Worm (Caenorhabditis elegans) whole organism, L4/young adult: ENCODE results near the gene tag-123.
"Not testable (repeated sequence)": the region's sequence is repeated elsewhere in the genome, so short reads cannot be mapped to it uniquely, and the experiment has no call there.

Experiments
- W03F9.2 ChIP-seq: fragments of 150-350 bp; optimal IDR thresholded peaks from 2 replicates; lab custom pipeline; 2014; ENCODE audit warnings: missing biosample characterization, missing genetic modification characterization
- dao-5 ChIP-seq: sonication (generic microtip); optimal IDR thresholded peaks from 2 replicates; lab custom pipeline; 2016; ENCODE audit warnings: missing genotype, missing genetic modification characterization, moderate library complexity, missing compliant biosample characterization
- him-1 ChIP-seq: sonication (generic microtip); optimal IDR thresholded peaks from 2 replicates; lab custom pipeline; 2016; ENCODE audit warnings: missing genotype, missing genetic modification reagents, missing genetic modification characterization, missing compliant biosample characterization

The tag-123 gene

DNA sequence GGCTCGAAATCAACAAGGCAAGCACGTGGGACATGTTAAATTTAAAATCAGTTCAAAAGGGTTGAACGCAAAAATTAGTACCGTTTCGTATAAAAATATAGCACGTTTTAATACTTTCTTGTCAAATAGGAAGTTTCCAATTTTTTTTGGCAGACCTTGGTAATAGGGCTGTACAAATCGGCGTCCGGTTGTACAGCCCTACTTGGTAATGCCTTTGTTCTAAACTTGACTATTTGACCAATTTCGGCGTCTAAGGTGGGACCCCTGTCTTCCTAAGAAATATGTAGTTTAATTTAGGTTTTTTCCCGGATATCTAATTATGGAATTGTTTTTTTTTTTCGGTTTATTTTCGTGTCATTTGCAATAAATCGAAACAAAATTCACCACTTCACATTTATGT, 7.6 kb upstream of the tag-123 start:
- no peak for TF ChIP-seq him-1
- no peak for TF ChIP-seq W03F9.2
- TF ChIP-seq dao-5 (tag; lab: Kevin White, UChicago), result no peak

DNA sequence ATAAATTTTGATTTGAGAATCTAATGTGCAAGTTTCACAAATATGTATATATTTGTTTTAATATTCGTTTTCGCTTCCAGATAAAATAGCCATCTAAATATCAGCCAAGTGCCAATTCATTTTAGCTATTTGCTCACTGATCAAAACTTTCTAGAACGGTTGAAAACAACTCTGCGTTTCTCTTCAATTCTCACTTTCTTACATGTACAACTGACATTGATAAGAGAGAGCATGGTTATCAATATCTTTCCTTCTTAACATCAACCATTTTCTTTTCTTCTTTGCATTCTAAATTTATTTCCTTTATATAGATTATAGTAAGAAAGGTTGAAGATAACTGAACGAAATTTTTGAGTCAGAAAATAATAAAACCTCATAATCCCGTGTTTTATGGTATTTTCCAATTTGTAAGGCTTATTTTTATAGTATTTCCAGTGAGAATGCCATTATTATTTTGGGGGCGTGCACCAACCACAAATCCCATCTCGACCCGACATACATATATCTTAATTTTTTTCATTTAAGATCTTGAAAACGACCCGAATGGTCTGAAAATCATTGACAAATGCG, 6.5 kb upstream of the tag-123 start, which contains the start of gene F08F1.3:
Gene F08F1.3 (plus strand): TSS at position 520 of the 570 bp plus-strand sequence.
- TF ChIP-seq W03F9.2 (no peak), him-1 (no peak), dao-5 (tag; lab: Kevin White, UChicago) (no peak)

DNA sequence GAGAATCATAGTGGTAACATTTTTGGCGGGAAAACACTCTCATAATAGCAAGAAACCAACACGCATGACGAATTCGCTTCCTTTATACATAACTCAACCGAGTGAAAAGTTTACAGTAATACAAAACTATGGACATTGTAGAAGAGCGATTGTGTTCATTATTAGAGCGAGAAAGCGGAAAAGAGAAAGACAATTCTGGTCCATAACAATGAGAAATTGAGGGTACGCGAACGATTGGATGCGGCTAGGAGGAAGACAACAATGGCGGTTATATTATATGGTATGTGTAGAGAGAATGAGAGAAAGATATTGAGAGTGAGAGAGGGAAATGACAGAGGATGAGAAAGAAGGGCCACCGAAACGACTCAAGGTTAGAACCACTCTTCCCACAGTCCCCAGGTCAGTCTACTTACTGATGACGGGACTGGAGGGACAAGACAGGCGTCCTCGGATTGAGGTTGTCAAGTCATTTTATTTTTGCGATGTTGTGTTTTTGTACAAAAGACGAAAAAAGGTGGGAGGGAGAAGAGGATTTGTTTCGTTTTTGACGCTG, 4.4 kb upstream of the tag-123 start:
- TF ChIP-seq him-1, result no peak
- TF ChIP-seq dao-5 (tag; lab: Kevin White, UChicago), result no peak

DNA sequence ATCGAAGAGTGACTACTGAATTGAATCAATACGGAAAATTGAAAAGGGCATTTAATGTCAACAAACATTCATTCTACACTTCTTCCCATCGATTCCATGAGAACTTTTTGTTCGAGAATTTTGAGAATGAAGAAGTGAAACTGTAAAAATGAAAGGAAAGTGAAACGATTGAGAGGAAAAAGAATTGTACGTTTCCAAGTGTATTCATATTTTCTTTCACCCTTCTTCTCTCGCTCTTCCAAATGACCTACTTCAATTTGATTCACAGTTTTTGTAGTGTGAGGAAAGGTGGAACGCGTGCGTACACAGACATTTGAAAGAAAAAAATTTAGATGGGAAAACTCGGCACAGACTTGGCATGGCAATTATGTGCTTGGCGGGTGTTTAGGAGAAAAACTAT, 2.4 kb upstream of the tag-123 start:
- TF ChIP-seq dao-5 (tag; lab: Kevin White, UChicago) (no peak), W03F9.2 (no peak), him-1 (no peak)

DNA sequence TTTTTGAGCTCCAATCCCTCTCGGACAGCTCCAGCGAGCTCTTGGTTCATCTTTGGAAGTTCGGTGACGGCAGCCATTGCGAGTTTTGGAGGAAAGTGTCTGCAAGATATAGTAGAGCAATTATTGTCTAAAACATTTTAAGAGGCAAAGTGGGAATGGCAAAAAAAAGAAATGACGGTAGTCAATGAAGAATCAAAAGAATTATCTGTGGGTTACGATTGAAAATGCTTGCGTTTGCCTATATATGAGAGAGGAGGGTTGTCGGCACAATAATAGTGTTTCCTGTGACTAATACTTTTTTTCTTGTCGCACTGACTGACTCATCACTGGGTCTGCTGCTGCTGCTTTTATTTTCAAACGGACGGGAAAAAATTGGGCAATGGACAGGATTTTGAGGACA, 1.8 kb upstream of the tag-123 start, which contains the start of gene tth-1:
Gene tth-1 (minus strand): TSS at position 101 of the 400 bp plus-strand sequence.
- TF ChIP-seq dao-5 (tag; lab: Kevin White, UChicago) (no peak), him-1 (no peak)

DNA sequence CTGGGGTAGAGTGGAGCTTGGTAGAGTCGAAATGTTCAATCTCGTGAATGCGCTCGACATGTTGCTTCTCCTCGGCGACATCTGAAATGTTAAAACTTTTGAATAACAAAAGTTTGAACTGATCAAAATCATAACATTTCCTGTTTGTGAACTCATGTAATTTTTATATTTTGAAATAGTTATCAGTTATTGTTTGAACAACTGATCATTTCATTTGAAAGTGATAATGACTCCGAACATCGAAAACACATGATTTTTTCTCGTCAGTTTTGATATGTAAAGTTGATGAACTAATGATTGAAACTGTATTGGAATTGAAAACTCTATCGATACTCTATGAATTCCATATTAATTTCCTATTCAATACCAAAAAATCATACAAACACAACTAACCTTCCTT, 1.3 kb upstream of the tag-123 start:
- no peak for TF ChIP-seq W03F9.2
- no peak for TF ChIP-seq dao-5 (tag; lab: Kevin White, UChicago)
- TF ChIP-seq him-1, result no peak

DNA sequence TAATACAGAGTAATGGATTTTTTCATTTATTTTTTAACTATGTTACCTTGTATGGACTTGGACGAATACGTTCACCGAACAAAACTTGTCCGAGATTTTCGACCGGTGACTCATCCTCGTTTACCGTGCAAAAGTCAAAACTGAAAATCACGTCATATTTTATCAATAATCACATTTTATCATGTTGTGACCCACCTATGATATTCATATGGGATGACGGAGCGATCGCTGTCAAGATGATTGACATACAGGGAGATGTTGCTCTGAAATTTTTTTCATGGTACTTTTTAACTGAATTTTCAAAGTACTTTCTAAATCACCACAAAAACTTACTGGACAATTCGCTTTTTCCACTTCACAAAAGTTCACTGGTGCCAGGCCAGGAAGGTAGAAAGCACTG, 261 bp downstream of the tag-123 start:
- no peak for TF ChIP-seq him-1
- TF ChIP-seq W03F9.2, result no peak
- no peak for TF ChIP-seq dao-5 (tag; lab: Kevin White, UChicago)

DNA sequence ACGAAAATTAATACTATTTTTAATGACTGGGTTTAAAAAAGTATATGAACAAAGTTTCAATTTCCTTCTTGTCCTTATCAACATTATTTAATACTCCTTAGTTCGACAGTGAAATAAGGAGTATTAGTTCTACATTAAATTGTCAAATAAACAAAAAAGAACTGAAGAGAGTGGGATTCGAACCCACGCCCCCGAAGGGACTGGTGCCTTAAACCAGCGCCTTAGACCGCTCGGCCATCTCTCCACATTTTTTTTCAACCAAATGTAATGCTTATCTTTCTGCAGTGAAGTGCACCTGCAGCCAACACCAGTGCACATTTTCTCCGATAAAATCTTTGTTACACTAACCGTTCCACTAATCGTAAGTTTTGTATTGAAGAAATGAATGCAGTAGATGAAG, 2.6 kb downstream of the tag-123 start:
- no peak for TF ChIP-seq dao-5 (tag; lab: Kevin White, UChicago)
- no peak for TF ChIP-seq him-1
- no peak for TF ChIP-seq W03F9.2

DNA sequence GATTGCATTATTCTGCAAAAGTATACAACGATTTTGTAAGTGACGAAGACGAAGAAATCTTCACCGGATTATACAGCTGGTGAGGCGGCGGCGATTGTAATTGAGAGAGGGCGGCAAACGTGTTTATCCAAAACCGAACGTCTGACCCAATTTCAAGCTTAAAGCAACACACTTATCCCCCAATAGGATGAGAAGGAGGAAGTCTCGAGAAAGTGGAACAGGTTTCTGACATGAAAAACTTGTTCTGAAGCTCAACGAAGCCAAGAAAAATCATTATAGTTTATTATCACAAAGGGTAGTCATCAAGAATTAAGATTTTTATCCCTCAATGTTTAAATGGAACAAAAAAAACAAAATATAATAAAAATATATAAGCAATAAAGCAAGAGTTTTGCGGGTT, 3.5 kb downstream of the tag-123 start, which contains the start of gene spp-13:
Gene spp-13 (minus strand): TSS at position 143 of the 400 bp plus-strand sequence.
- no peak for TF ChIP-seq him-1
- TF ChIP-seq dao-5 (tag; lab: Kevin White, UChicago), result no peak
- no peak for TF ChIP-seq W03F9.2

DNA sequence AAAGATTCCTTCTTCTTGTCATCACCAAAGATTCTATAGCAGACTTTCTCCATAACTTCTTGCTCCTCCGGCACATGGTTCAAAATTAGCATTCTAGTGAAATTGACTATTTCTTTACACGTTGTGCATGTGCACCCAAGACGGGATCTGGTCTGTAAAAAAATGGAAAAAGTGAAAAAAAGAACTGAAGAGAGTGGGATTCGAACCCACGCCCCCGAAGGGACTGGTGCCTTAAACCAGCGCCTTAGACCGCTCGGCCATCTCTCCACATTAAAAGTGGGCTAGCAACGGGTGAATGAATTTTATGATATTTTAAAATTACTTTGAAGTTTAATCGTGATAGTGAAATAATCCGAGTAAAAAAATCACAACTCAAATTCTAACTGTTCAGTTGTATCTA, 4.1 kb downstream of the tag-123 start:
- TF ChIP-seq dao-5 (tag; lab: Kevin White, UChicago), result no peak
- TF ChIP-seq him-1, result no peak
- TF ChIP-seq W03F9.2, result no peak

DNA sequence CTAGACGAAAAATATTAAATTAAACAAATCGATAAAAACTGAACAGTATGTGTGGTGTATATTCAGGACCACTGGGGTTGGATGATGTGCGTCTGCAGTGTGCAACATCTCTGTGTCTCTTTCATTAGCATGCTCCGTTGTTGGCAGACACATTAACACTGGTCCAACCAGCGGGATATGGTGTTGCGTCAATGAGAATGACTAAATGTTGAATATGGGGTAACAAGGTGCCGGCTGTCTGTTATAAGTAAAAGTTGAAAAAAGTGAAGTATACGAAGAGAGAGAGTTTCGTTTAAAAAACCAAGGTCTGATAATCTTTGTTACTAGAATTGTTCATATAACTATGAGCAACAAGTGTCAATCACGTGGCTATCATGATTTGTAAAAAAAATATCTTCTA, 5.0 kb downstream of the tag-123 start, which contains the start of gene ced-8:
Gene ced-8 (minus strand): TSS at position 101 of the 400 bp plus-strand sequence.
- TF ChIP-seq W03F9.2 (no peak), him-1 (no peak), dao-5 (tag; lab: Kevin White, UChicago) (no peak)

DNA sequence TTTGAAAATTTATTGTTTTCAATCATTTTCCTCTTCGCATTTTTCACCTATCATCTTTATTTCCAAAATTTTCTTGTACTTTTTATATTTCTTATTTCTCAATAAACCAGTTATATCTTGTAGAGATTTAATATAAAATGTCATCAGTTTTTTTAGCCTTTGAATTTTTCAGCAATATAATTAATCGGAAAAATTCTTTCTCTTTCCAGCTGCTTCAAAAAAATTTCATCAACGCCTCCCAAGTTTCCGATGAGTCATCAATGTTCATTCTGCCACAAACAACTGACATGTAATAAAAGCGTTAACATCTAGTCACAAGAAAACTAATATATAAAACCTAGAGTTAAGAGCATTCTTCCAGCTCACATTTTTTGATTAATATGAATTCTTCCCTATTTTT, 8.7 kb downstream of the tag-123 start, which contains the start of gene F08F1.4:
Gene F08F1.4 (plus strand): TSS at position 301 of the 400 bp plus-strand sequence.
- TF ChIP-seq dao-5 (tag; lab: Kevin White, UChicago) (no peak), him-1 (no peak), W03F9.2 (no peak)

DNA sequence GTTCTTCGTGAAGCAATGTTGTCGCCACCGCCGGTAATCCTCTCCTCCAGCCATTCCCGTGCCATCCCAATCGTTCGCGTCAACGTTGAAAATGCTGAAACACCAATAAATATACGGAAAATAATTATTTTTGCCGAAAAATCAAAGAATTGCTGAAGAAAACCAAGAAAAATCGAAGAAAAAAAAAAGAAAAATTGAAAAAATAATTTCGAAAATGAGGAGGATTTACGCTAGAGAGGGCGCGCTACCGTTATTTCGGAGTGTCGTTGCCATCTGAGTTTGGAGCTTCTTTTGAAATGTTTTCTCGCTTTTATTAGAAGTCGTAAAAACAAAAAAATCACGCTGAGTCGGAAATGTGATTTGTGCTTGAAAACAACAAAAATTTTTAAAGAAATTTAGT, 11.1 kb downstream of the tag-123 start, which contains the start of gene F08F1.9:
Gene F08F1.9 (minus strand): TSS at position 101 of the 400 bp plus-strand sequence.
- not testable (repeated sequence) for TF ChIP-seq dao-5 (tag; lab: Kevin White, UChicago); W03F9.2; him-1

DNA sequence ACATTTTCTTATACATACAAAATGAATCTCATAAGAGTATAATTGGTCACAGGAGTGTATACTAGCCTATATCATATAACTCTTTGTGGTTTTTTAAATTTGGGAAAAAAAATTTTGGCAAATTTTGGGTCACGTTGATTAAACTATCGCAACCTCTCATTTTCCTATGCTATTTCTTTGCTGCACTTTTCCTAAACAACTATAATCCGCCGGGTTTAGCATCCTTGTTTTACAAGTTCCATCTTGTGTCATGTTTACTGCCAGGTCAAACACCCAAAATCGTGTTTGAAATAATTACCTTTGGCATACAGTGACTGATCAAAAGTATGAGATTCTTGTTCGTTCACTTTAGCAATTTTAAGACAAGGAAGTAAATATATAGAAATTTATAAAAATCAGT, 13.6 kb downstream of the tag-123 start, which contains the start of gene sulp-3:
Gene sulp-3 (minus strand): TSS at position 101 of the 400 bp plus-strand sequence.
- TF ChIP-seq W03F9.2 (no peak), him-1 (no peak), dao-5 (tag; lab: Kevin White, UChicago) (no peak)

DNA sequence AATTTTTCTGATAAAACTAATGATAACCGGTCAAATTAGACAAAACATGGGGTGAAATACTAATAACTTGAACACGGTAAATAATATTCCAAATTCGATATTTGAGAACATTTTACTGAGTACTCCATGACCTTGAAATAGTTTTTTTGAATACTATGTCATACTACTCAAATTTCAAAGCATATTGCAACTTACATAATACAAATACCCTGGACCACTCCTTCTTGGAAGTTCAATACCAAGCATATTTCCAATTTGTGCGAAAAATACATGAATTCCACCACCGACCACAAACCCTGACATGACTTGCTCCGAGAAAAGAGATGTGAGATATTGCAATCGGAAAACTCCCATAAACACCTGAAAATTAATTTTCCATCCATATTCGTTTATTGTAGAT, 15.0 kb downstream of the tag-123 start:
- TF ChIP-seq W03F9.2 (no peak), dao-5 (tag; lab: Kevin White, UChicago) (no peak)
